Worm (Caenorhabditis elegans): Measurements from ENCODE around the gene Y75B8A.25.
"Not testable (repeated sequence)": the region's sequence is repeated elsewhere in the genome, so short reads cannot be mapped to it uniquely, and the experiment has no call there.

ce11 chrIII:12316552-12316951 lies 42.7 kb downstream of the Y75B8A.25 start:
- TF ChIP-seq ceh-27 (GFP tag; optimal IDR thresholded peaks at IDR 0.05); unc-130 (GFP tag; optimal IDR thresholded peaks at IDR 0.05); lag-1 (GFP tag; IDR thresholded peaks at IDR 0.05); mes-4 (tag; optimal IDR thresholded peaks at IDR 0.05); unc-62 (GFP tag; optimal IDR thresholded peaks at IDR 0.05); pha-4 (tag; optimal IDR thresholded peaks at IDR 0.05); sea-2 (GFP tag; IDR thresholded peaks at IDR 0.05): not testable (repeated sequence)

All from whole organism, young adult.